Worm (Caenorhabditis elegans) whole organism, L1 larva: Measurements from ENCODE around the gene smcl-1.

Experiments
- aha-1 ChIP-seq: fragments of 150-350 bp; optimal IDR thresholded peaks from 2 replicates; lab custom pipeline; 2014; ENCODE audit warnings: missing biosample characterization, missing genetic modification characterization
- ceh-8 ChIP-seq: fragments of 200-800 bp; sonication (Bioruptor generic); optimal IDR thresholded peaks from 2 replicates; lab custom pipeline; 2018; ENCODE audit warnings: mild to moderate bottlenecking, missing genetic modification characterization, moderate library complexity, missing compliant biosample characterization
- ceh-82 ChIP-seq, 3 experiments: fragments of 150-350 bp in 1 of 3; sonication (generic microtip) in 2 of 3; optimal IDR thresholded peaks; 2 replicates each; lab custom pipeline; 2014 to 2017; ENCODE audit warnings: missing biosample characterization in 3 of 3, missing genetic modification characterization in 3 of 3
- efl-3 ChIP-seq: fragments of 200-800 bp; sonication (Bioruptor generic); optimal IDR thresholded peaks from 2 replicates; lab custom pipeline; 2018; ENCODE audit warnings: mild to moderate bottlenecking, missing genetic modification characterization, missing compliant biosample characterization
- egl-13 ChIP-seq: sonication (generic microtip); optimal IDR thresholded peaks from 2 replicates; lab custom pipeline; 2016; ENCODE audit warnings: missing genotype, missing genetic modification reagents, missing genetic modification characterization, missing compliant biosample characterization
- elt-3 ChIP-seq, 6 experiments: fragments of 150-350 bp in 1 of 6; sonication (generic microtip); optimal IDR thresholded peaks; 2 replicates each; lab custom pipeline; 2017 to 2018; ENCODE audit warnings: missing biosample characterization in 6 of 6, missing genetic modification characterization in 6 of 6, inconsistent platforms in 1 of 6
- jun-1 ChIP-seq: fragments of 150-350 bp; optimal IDR thresholded peaks from 2 replicates; lab custom pipeline; 2014; ENCODE audit warnings: missing biosample characterization, missing genetic modification reagents, missing genetic modification characterization
- mdl-1 ChIP-seq, 2 experiments: fragments of 150-350 bp; optimal IDR thresholded peaks; 2 replicates each; lab custom pipeline; 2014 to 2017; ENCODE audit warnings: missing biosample characterization in 2 of 2, missing genetic modification characterization in 2 of 2, inconsistent platforms in 1 of 2
- nhr-11 ChIP-seq: fragments of 150-350 bp; optimal IDR thresholded peaks from 2 replicates; lab custom pipeline; 2014; ENCODE audit warnings: missing biosample characterization, missing genetic modification characterization
- nhr-28 ChIP-seq: fragments of 150-350 bp; optimal IDR thresholded peaks from 2 replicates; lab custom pipeline; 2014; ENCODE audit warnings: missing biosample characterization, missing genetic modification characterization
- nhr-77 ChIP-seq: fragments of 150-350 bp; optimal IDR thresholded peaks from 2 replicates; lab custom pipeline; 2014; ENCODE audit warnings: missing biosample characterization, missing genetic modification characterization
- nhr-85 ChIP-seq: sonication (generic microtip); peaks from one replicate; lab custom pipeline; 2016; ENCODE audit warnings: missing genetic modification characterization, inconsistent platforms, missing compliant biosample characterization
- swsn-7 ChIP-seq: sonication (generic microtip); optimal IDR thresholded peaks from 2 replicates; lab custom pipeline; 2016; ENCODE audit warnings: missing genetic modification characterization, missing compliant biosample characterization

- no peak for TF ChIP-seq nhr-77
- no peak for TF ChIP-seq efl-3
- no peak for TF ChIP-seq ceh-8 (GFP tag; lab: Kevin White, UChicago)
- TF ChIP-seq elt-3 (tag; optimal IDR thresholded peaks at IDR 0.05; lab: Kevin White, UChicago) = no peak
- no peak for TF ChIP-seq nhr-28 (tag; lab: Kevin White, UChicago)
- TF ChIP-seq swsn-7 (tag; lab: Kevin White, UChicago) = no peak
- no peak for TF ChIP-seq nhr-11 (tag; lab: Kevin White, UChicago)
- TF ChIP-seq egl-13 (tag; lab: Kevin White, UChicago) = no peak
- TF ChIP-seq mdl-1 (tag; optimal IDR thresholded peaks at IDR 0.05; lab: Kevin White, UChicago) = no peak
- no peak for TF ChIP-seq ceh-82 (tag; optimal IDR thresholded peaks at IDR 0.05; lab: Kevin White, UChicago)
- TF ChIP-seq nhr-85 (tag; lab: Kevin White, UChicago) = no peak
- no peak for TF ChIP-seq aha-1 (tag; lab: Kevin White, UChicago)
- no peak for TF ChIP-seq jun-1 (tag; lab: Kevin White, UChicago)
Measured at ce11 chrX:11732752-11733151, 39.5 kb downstream of the smcl-1 start.
